Fruit fly (Drosophila melanogaster): ENCODE results near the gene CG11456.

- no peak for TF ChIP-seq Myc (optimal IDR thresholded peaks at IDR 0.05)
- no peak for TF ChIP-seq psq (optimal IDR thresholded peaks at IDR 0.05)
Observed at dm6 chr3L:20800208-20800607, 41.6 kb upstream of the CG11456 start, which contains the start of gene Spc105R.
